Worm (Caenorhabditis elegans) whole organism, L3 larva: Measurements from ENCODE around the gene C06E1.1.

Experiments
- ZK546.5 ChIP-seq: sonication (generic microtip); optimal IDR thresholded peaks from 2 replicates; lab custom pipeline; 2017; ENCODE audit warnings: missing biosample characterization, missing genetic modification characterization
- aly-2 ChIP-seq: fragments of 150-350 bp; optimal IDR thresholded peaks from 2 replicates; lab custom pipeline; 2014; ENCODE audit warnings: missing biosample characterization, missing genetic modification characterization
- ama-1 ChIP-seq: fragments of 150-350 bp; optimal IDR thresholded peaks from 2 replicates; lab custom pipeline; 2018
- ceh-16 ChIP-seq: sonication (generic microtip); optimal IDR thresholded peaks from 2 replicates; lab custom pipeline; 2017; ENCODE audit warnings: missing biosample characterization, missing genetic modification characterization
- ceh-28 ChIP-seq: fragments of 150-350 bp; optimal IDR thresholded peaks from 2 replicates; lab custom pipeline; 2014; ENCODE audit warnings: missing biosample characterization, missing genetic modification reagents, missing genetic modification characterization
- ceh-82 ChIP-seq: fragments of 150-350 bp; optimal IDR thresholded peaks from 2 replicates; lab custom pipeline; 2014; ENCODE audit warnings: missing biosample characterization, missing genetic modification characterization
- ceh-9 ChIP-seq: sonication (generic microtip); optimal IDR thresholded peaks from 2 replicates; lab custom pipeline; 2018; ENCODE audit warnings: missing biosample characterization, missing genetic modification characterization
- egl-27 ChIP-seq: sonication (generic microtip); optimal IDR thresholded peaks from 4 replicates; lab custom pipeline; 2017; ENCODE audit warnings: missing biosample characterization, missing genetic modification reagents, missing genetic modification characterization
- elt-1 ChIP-seq: fragments of 150-350 bp; optimal IDR thresholded peaks from 2 replicates; lab custom pipeline; 2014; ENCODE audit warnings: missing biosample characterization, missing genetic modification characterization
- elt-3 ChIP-seq, 3 experiments: fragments of 150-350 bp in 1 of 3; sonication (generic microtip) in 2 of 3; optimal IDR thresholded peaks; 2 replicates in 2 of 3; 4 replicates in 1 of 3; lab custom pipeline; 2014 to 2017; ENCODE audit warnings: missing biosample characterization in 3 of 3, missing genetic modification characterization in 3 of 3
- eor-1 ChIP-seq, 2 experiments: fragments of 150-350 bp; optimal IDR thresholded peaks; 2 replicates each; lab custom pipeline; 2014 to 2018; ENCODE audit warnings: missing biosample characterization in 2 of 2, missing genetic modification characterization in 2 of 2
- fkh-2 ChIP-seq: fragments of 150-350 bp; optimal IDR thresholded peaks from 2 replicates; lab custom pipeline; 2014; ENCODE audit warnings: missing biosample characterization, missing genetic modification reagents, missing genetic modification characterization
- fos-1 ChIP-seq: fragments of 150-350 bp; optimal IDR thresholded peaks from 2 replicates; lab custom pipeline; 2014; ENCODE audit warnings: missing biosample characterization, missing genetic modification characterization
- jun-1 ChIP-seq: fragments of 150-350 bp; optimal IDR thresholded peaks from 2 replicates; lab custom pipeline; 2014; ENCODE audit warnings: missing biosample characterization, missing genetic modification reagents, missing genetic modification characterization
- lin-15B ChIP-seq: fragments of 150-350 bp; optimal IDR thresholded peaks from 2 replicates; lab custom pipeline; 2014; ENCODE audit warnings: missing biosample characterization, missing genetic modification characterization
- lin-39 ChIP-seq: fragments of 150-350 bp; optimal IDR thresholded peaks from 2 replicates; lab custom pipeline; 2018; ENCODE audit warnings: missing biosample characterization, missing genetic modification reagents, missing genetic modification characterization
- lsy-12 ChIP-seq: sonication (generic microtip); optimal IDR thresholded peaks from 2 replicates; lab custom pipeline; 2016; ENCODE audit warnings: mild to moderate bottlenecking, missing genetic modification characterization, missing compliant biosample characterization
- mdl-1 ChIP-seq: fragments of 150-350 bp; optimal IDR thresholded peaks from 2 replicates; lab custom pipeline; 2014; ENCODE audit warnings: missing biosample characterization, missing genetic modification characterization
- nfya-1 ChIP-seq: sonication (generic microtip); optimal IDR thresholded peaks from 2 replicates; lab custom pipeline; 2017; ENCODE audit warnings: missing genetic modification characterization, mild to moderate bottlenecking, missing compliant biosample characterization, antibody characterized with exemption, moderate library complexity; ENCODE audit not compliant: insufficient read depth
- nhr-23 ChIP-seq: fragments of 150-350 bp; optimal IDR thresholded peaks from 2 replicates; lab custom pipeline; 2014; ENCODE audit warnings: missing biosample characterization, missing genetic modification reagents, missing genetic modification characterization
- nhr-237 ChIP-seq: fragments of 150-350 bp; optimal IDR thresholded peaks from 2 replicates; lab custom pipeline; 2014; ENCODE audit warnings: missing biosample characterization, missing genetic modification characterization
- nhr-25 ChIP-seq: sonication (generic microtip); optimal IDR thresholded peaks from 2 replicates; lab custom pipeline; 2017; ENCODE audit warnings: missing biosample characterization, missing genetic modification characterization
- nhr-28 ChIP-seq: fragments of 150-350 bp; optimal IDR thresholded peaks from 2 replicates; lab custom pipeline; 2014; ENCODE audit warnings: missing biosample characterization, missing genetic modification characterization
- nhr-43 ChIP-seq: sonication (generic microtip); optimal IDR thresholded peaks from 2 replicates; lab custom pipeline; 2016; ENCODE audit warnings: mild to moderate bottlenecking, missing genetic modification characterization, missing compliant biosample characterization; ENCODE audit not compliant: poor library complexity, severe bottlenecking
- nhr-67 ChIP-seq: fragments of 150-350 bp; optimal IDR thresholded peaks from 2 replicates; lab custom pipeline; 2014; ENCODE audit warnings: missing biosample characterization, missing genetic modification characterization
- nhr-76 ChIP-seq: fragments of 150-350 bp; sonication (generic microtip); optimal IDR thresholded peaks from 5 replicates; lab custom pipeline; 2014; ENCODE audit warnings: missing biosample characterization, missing genetic modification characterization
- pha-4 ChIP-seq: fragments of 150-350 bp; optimal IDR thresholded peaks from 2 replicates; lab custom pipeline; 2014; ENCODE audit warnings: missing biosample characterization, missing genetic modification reagents, missing genetic modification characterization
- pqm-1 ChIP-seq: fragments of 150-350 bp; optimal IDR thresholded peaks from 2 replicates; lab custom pipeline; 2017; ENCODE audit warnings: missing biosample characterization, missing genetic modification characterization, inconsistent platforms
- sea-2 ChIP-seq: fragments of 150-350 bp; sonication (generic microtip); optimal IDR thresholded peaks from 4 replicates; lab custom pipeline; 2014; ENCODE audit warnings: missing biosample characterization, missing genetic modification reagents, missing genetic modification characterization
- tbx-2 ChIP-seq: sonication (generic microtip); optimal IDR thresholded peaks from 2 replicates; lab custom pipeline; 2016; ENCODE audit warnings: mild to moderate bottlenecking, missing genetic modification characterization, missing compliant biosample characterization
- unc-39 ChIP-seq: sonication (generic microtip); optimal IDR thresholded peaks from 4 replicates; lab custom pipeline; 2017; ENCODE audit warnings: missing biosample characterization, missing genetic modification characterization
- unc-62 ChIP-seq: fragments of 150-350 bp; sonication (generic microtip); optimal IDR thresholded peaks from 4 replicates; lab custom pipeline; 2014; ENCODE audit warnings: missing biosample characterization, missing genetic modification reagents, missing genetic modification characterization
- zag-1 ChIP-seq: fragments of 150-350 bp; optimal IDR thresholded peaks from 2 replicates; lab custom pipeline; 2014; ENCODE audit warnings: missing biosample characterization, missing genetic modification characterization
- ztf-11 ChIP-seq: fragments of 150-350 bp; optimal IDR thresholded peaks from 2 replicates; lab custom pipeline; 2014; ENCODE audit warnings: missing biosample characterization, missing genetic modification characterization

The C06E1.1 gene

ce11 chrIII:8621002-8621401 is 15.4 kb downstream of the C06E1.1 start:
- peak; percentile 42 for TF ChIP-seq nhr-25 (tag; lab: Kevin White, UChicago)
- TF ChIP-seq eor-1 (tag; optimal IDR thresholded peaks at IDR 0.05; lab: Kevin White, UChicago), result no peak
- TF ChIP-seq pha-4, result no peak
- no peak for TF ChIP-seq ceh-28
- no peak for TF ChIP-seq pqm-1
- no peak for TF ChIP-seq zag-1 (tag; lab: Kevin White, UChicago)
- peak; percentile 87 for TF ChIP-seq nfya-1 (tag; lab: Kevin White, UChicago)
- TF ChIP-seq unc-62 (GFP tag; lab: Kevin White, UChicago), result no peak
- peak; percentile 94 for TF ChIP-seq elt-1 (tag; lab: Kevin White, UChicago)
- TF ChIP-seq elt-3 (tag; optimal IDR thresholded peaks at IDR 0.05; lab: Kevin White, UChicago), result no peak
- no peak for TF ChIP-seq ama-1 (lab: Kevin White, UChicago)
- TF ChIP-seq fos-1 (tag; lab: Kevin White, UChicago), result no peak
- TF ChIP-seq nhr-23 (tag; lab: Kevin White, UChicago), result peak; percentile 30
- no peak for TF ChIP-seq fkh-2 (tag; lab: Kevin White, UChicago)

DNA sequence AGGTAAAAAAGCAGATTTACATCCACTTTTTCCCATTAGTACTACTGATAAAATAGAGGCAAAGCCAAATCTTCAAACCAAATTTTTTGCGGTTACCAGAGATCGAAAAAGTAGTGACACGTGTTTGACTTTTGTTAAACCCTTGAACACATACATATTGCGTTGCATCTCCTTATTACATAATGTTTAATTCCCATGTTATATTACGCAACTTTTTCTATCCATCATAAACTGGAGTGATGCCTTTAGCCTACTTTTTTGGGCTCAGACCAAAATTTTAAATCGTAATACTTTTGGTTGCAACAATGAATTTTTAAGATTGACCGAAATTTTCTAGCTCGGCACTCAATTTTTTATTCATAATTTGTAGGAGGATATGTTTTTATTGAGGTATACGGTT is 16.4 kb downstream of the C06E1.1 start:
- TF ChIP-seq nhr-67 (tag; lab: Kevin White, UChicago) (no peak), jun-1 (no peak), ceh-16 (tag; lab: Kevin White, UChicago) (no peak), lsy-12 (tag; lab: Kevin White, UChicago) (no peak), eor-1 (tag; optimal IDR thresholded peaks at IDR 0.05; lab: Kevin White, UChicago) (no peak), ZK546.5 (tag; lab: Kevin White, UChicago) (no peak), sea-2 (GFP tag; lab: Kevin White, UChicago) (no peak), lin-15B (no peak), ztf-11 (tag; lab: Kevin White, UChicago) (no peak), tbx-2 (tag; lab: Kevin White, UChicago) (no peak), ceh-82 (tag; lab: Kevin White, UChicago) (no peak), fos-1 (tag; lab: Kevin White, UChicago) (no peak), nhr-28 (no peak), ceh-28 (no peak), nhr-23 (tag; lab: Kevin White, UChicago) (no peak)

DNA sequence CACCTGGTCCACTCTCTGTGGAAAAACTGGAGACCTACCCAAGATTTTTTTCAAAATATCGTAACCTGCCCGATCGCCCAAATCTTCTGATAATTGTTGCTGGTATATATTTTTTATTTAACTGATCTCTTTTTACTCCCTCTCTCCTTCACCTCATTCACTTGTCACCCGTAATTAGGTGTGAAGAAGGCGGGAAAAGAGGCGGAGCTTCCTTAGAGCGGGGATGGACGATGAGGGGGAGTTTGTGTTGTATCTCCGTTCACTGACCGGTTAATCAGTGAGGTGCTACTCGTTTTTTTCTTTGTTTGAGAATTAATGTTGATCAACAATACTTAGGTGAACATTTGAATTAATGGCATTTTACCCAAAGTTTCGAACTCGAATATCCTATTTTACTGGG is 16.8 kb downstream of the C06E1.1 start, which contains the start of gene ceh-16:
Gene ceh-16 (plus strand): TSS at position 301 of the 400 bp plus-strand sequence.
- no peak for TF ChIP-seq tbx-2 (tag; lab: Kevin White, UChicago)
- no peak for TF ChIP-seq ama-1 (lab: Kevin White, UChicago)
- no peak for TF ChIP-seq unc-39 (tag; lab: Kevin White, UChicago)
- TF ChIP-seq elt-3 (tag; optimal IDR thresholded peaks at IDR 0.05; lab: Kevin White, UChicago), result no peak
- no peak for TF ChIP-seq jun-1
- no peak for TF ChIP-seq ceh-82 (tag; lab: Kevin White, UChicago)
- TF ChIP-seq aly-2 (tag; lab: Kevin White, UChicago), result no peak
- no peak for TF ChIP-seq egl-27
- TF ChIP-seq elt-1 (tag; lab: Kevin White, UChicago), result no peak
- no peak for TF ChIP-seq mdl-1 (tag; lab: Kevin White, UChicago)
- TF ChIP-seq nhr-237 (tag; lab: Kevin White, UChicago), result no peak
- TF ChIP-seq nhr-43 (tag; lab: Kevin White, UChicago), result no peak
- TF ChIP-seq ceh-9, result no peak

DNA sequence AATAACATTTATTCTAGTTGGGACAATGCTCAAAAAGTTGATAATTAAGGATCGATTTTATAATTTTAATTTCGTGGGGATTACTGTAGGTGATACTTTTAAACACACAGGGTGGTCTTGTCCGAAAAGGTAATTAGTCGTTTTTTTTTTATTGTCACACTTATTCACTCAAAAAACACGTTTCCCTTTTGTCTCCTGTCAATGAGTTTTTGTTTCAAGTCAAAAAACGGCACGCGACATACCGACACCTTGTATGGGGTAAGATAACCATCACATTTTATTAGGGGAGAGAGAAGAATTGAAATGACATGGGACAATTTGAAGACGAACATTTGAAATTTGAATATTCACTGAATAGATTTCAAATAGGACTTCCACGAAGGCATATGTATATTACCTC is 19.5 kb downstream of the C06E1.1 start:
- TF ChIP-seq elt-1 (tag; lab: Kevin White, UChicago) (peak; percentile 16), nhr-25 (tag; lab: Kevin White, UChicago) (peak; percentile 57), unc-62 (GFP tag; lab: Kevin White, UChicago) (no peak)

- TF ChIP-seq nhr-76 (no peak), lin-15B (peak; percentile 57), lin-39 (tag; lab: Kevin White, UChicago) (peak; percentile 6), nhr-25 (tag; lab: Kevin White, UChicago) (no peak), nfya-1 (tag; lab: Kevin White, UChicago) (peak; percentile 36)
These were observed 22.9 kb downstream of the C06E1.1 start, which contains the start of the genes polk-1 and gpr-1 for ce11 chrIII:8628405-8628982. Gene polk-1, minus strand, starts transcription at chrIII:8628590. Gene gpr-1, plus strand, starts transcription at chrIII:8628932.
